Worm (Caenorhabditis elegans) whole organism, midembryonic: Measurements from ENCODE around the gene F22B5.10.

ENCODE experiments used
- T22C8.4 ChIP-seq: fragments of 200-800 bp; sonication (Bioruptor generic); IDR thresholded peaks from 2 replicates; pipeline ENCODE4 v1.3.6; 2022; ENCODE audit warnings: missing genetic modification characterization, missing compliant biosample characterization
- cog-1 ChIP-seq: sonication (generic microtip); optimal IDR thresholded peaks from 2 replicates; lab custom pipeline; 2016; ENCODE audit warnings: missing genetic modification characterization, missing compliant biosample characterization
- flt-1 ChIP-seq: fragments of 200-800 bp; sonication (Bioruptor generic); IDR thresholded peaks from 2 replicates; pipeline ENCODE4 v1.3.6; 2022; ENCODE audit warnings: missing genetic modification characterization, missing compliant biosample characterization
- klf-2 ChIP-seq: fragments of 200-800 bp; sonication (Bioruptor generic); conservative IDR thresholded peaks from 2 replicates; pipeline ENCODE4 v1.3.6; 2022; ENCODE audit warnings: missing genetic modification reagents, missing genetic modification characterization, missing compliant biosample characterization
- med-1 ChIP-seq: sonication (generic microtip); optimal IDR thresholded peaks from 2 replicates; lab custom pipeline; 2017; ENCODE audit warnings: missing genetic modification characterization, mild to moderate bottlenecking, missing compliant biosample characterization, antibody characterized with exemption, missing genetic modification reagents; ENCODE audit not compliant: insufficient read depth
- ref-1 ChIP-seq: fragments of 200-800 bp; sonication (Bioruptor generic); conservative IDR thresholded peaks from 2 replicates; pipeline ENCODE4 v1.3.6; 2022; ENCODE audit warnings: missing genetic modification reagents, missing genetic modification characterization, missing compliant biosample characterization
- tab-1 ChIP-seq: fragments of 200-800 bp; sonication (Bioruptor generic); IDR thresholded peaks from 2 replicates; pipeline ENCODE4 v1.3.6; 2022; ENCODE audit warnings: missing genetic modification characterization, missing compliant biosample characterization
- ztf-23 ChIP-seq: fragments of 200-800 bp; sonication (Bioruptor generic); IDR thresholded peaks from 2 replicates; pipeline ENCODE4 v1.3.6; 2022; ENCODE audit warnings: missing genetic modification reagents, missing genetic modification characterization, missing compliant biosample characterization
- ztf-29 ChIP-seq: fragments of 200-800 bp; sonication (Bioruptor generic); IDR thresholded peaks from 2 replicates; pipeline ENCODE4 v1.3.6; 2022; ENCODE audit warnings: missing genetic modification reagents, missing genetic modification characterization, missing compliant biosample characterization

DNA sequence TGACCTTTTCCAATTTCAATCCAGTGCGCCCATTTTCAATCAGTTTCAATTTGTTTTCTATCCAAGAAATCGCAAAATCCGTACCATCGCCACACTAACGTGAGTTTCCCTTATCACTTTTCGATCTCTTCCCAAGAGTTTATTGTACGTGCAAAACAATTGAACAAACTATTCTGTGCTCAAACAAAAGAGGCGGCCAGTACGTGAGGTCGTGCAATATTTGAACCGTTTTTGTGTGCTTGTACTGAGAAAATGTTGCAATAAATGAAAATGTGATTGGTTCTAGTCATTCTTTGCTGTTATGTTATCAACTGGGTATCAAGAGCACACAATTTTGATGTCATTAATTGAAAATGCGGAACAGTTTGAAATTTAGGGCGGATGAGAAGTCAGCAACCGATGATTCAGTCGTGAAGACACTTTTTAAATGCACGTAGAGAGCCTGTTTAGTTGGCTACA is 17.3 kb upstream of the F22B5.10 start, which contains the start of gene F22B5.4:
- TF ChIP-seq T22C8.4 = no peak
- no peak for TF ChIP-seq ztf-23 (GFP tag; lab: Robert Waterston, UW)
- no peak for TF ChIP-seq flt-1 (GFP tag; lab: Robert Waterston, UW)
- TF ChIP-seq klf-2 = no peak
- TF ChIP-seq ztf-29 (GFP tag; lab: Robert Waterston, UW) = no peak
- TF ChIP-seq med-1 (GFP tag; lab: Kevin White, UChicago) = no peak
- no peak for TF ChIP-seq cog-1 (tag; lab: Kevin White, UChicago)
- no peak for TF ChIP-seq ref-1 (GFP tag; lab: Robert Waterston, UW)
- TF ChIP-seq tab-1 (GFP tag; lab: Robert Waterston, UW) = no peak
